Worm (Caenorhabditis elegans) whole organism, late embryonic: Measurements from ENCODE around the gene srx-62.

Experiments
- C08G9.2 ChIP-seq: sonication (generic microtip); optimal IDR thresholded peaks from 2 replicates; lab custom pipeline; 2016; ENCODE audit warnings: mild to moderate bottlenecking, missing genetic modification characterization, moderate library complexity, missing compliant biosample characterization
- C38D4.7 ChIP-seq: fragments of 200-800 bp; sonication (Bioruptor generic); optimal IDR thresholded peaks from 2 replicates; lab custom pipeline; 2018; ENCODE audit warnings: mild to moderate bottlenecking, missing genetic modification characterization, moderate library complexity, missing compliant biosample characterization
- Y22D7AL.16 ChIP-seq: sonication (generic microtip); optimal IDR thresholded peaks from 2 replicates; lab custom pipeline; 2016; ENCODE audit warnings: missing genetic modification characterization, missing compliant biosample characterization
- ahr-1 ChIP-seq: sonication (generic microtip); optimal IDR thresholded peaks from 2 replicates; lab custom pipeline; 2016; ENCODE audit warnings: missing genetic modification characterization, missing compliant biosample characterization
- ama-1 ChIP-seq: fragments of 150-350 bp; optimal IDR thresholded peaks from 2 replicates; lab custom pipeline; 2014
- ceh-14 ChIP-seq: sonication (generic microtip); optimal IDR thresholded peaks from 2 replicates; lab custom pipeline; 2016; ENCODE audit warnings: missing genotype, missing genetic modification characterization, missing compliant biosample characterization
- ceh-18 ChIP-seq: sonication (generic microtip); optimal IDR thresholded peaks from 2 replicates; lab custom pipeline; 2016; ENCODE audit warnings: missing genetic modification characterization, missing compliant biosample characterization
- ceh-19 ChIP-seq: fragments of 200-800 bp; sonication (Bioruptor generic); optimal IDR thresholded peaks from 2 replicates; lab custom pipeline; 2018; ENCODE audit warnings: mild to moderate bottlenecking, missing genetic modification characterization, missing compliant biosample characterization
- ceh-2 ChIP-seq: sonication (generic microtip); optimal IDR thresholded peaks from 2 replicates; lab custom pipeline; 2016; ENCODE audit warnings: missing genotype, missing genetic modification characterization, missing compliant biosample characterization
- ceh-22 ChIP-seq: sonication (generic microtip); optimal IDR thresholded peaks from 2 replicates; lab custom pipeline; 2017; ENCODE audit warnings: missing biosample characterization, missing genetic modification characterization
- ceh-24 ChIP-seq: sonication (generic microtip); optimal IDR thresholded peaks from 2 replicates; lab custom pipeline; 2016; ENCODE audit warnings: mild to moderate bottlenecking, missing genetic modification characterization, missing compliant biosample characterization
- ceh-34 ChIP-seq: sonication (generic microtip); optimal IDR thresholded peaks from 2 replicates; lab custom pipeline; 2016; ENCODE audit warnings: mild to moderate bottlenecking, missing genetic modification characterization, missing compliant biosample characterization
- ceh-45 ChIP-seq: fragments of 200-800 bp; sonication (Bioruptor generic); IDR thresholded peaks from 2 replicates; pipeline ENCODE4 v1.3.6; 2022; ENCODE audit warnings: missing genetic modification reagents, missing genetic modification characterization, missing compliant biosample characterization
- che-1 ChIP-seq: sonication (generic microtip); optimal IDR thresholded peaks from 2 replicates; lab custom pipeline; 2016; ENCODE audit warnings: mild to moderate bottlenecking, missing genetic modification characterization, missing compliant biosample characterization
- dmd-4 ChIP-seq: sonication (generic microtip); optimal IDR thresholded peaks from 2 replicates; lab custom pipeline; 2016; ENCODE audit warnings: borderline replicate concordance, missing genetic modification characterization, missing compliant biosample characterization
- dve-1 ChIP-seq: sonication (generic microtip); optimal IDR thresholded peaks from 2 replicates; lab custom pipeline; 2017; ENCODE audit warnings: antibody characterized with exemption, mild to moderate bottlenecking, missing genetic modification characterization, missing compliant biosample characterization
- elt-2 ChIP-seq: sonication (generic microtip); optimal IDR thresholded peaks from 2 replicates; lab custom pipeline; 2016; ENCODE audit warnings: missing genetic modification reagents, missing genetic modification characterization, missing compliant biosample characterization
- elt-4 ChIP-seq: sonication (generic microtip); optimal IDR thresholded peaks from 2 replicates; lab custom pipeline; 2016; ENCODE audit warnings: missing genetic modification characterization, missing compliant biosample characterization
- fkh-6 ChIP-seq: sonication (generic microtip); optimal IDR thresholded peaks from 2 replicates; lab custom pipeline; 2016; ENCODE audit warnings: missing genetic modification characterization, missing compliant biosample characterization
- gmeb-2 ChIP-seq: sonication (generic microtip); optimal IDR thresholded peaks from 2 replicates; lab custom pipeline; 2016; ENCODE audit warnings: missing genetic modification characterization, inconsistent platforms, missing compliant biosample characterization
- hlh-30 ChIP-seq: sonication (generic microtip); optimal IDR thresholded peaks from 2 replicates; lab custom pipeline; 2017; ENCODE audit warnings: antibody characterized with exemption, missing genetic modification characterization, missing compliant biosample characterization; ENCODE audit not compliant: insufficient read depth
- lim-6 ChIP-seq: sonication (generic microtip); optimal IDR thresholded peaks from 2 replicates; lab custom pipeline; 2016; ENCODE audit warnings: missing genetic modification characterization, missing compliant biosample characterization
- lin-11 ChIP-seq: fragments of 200-800 bp; sonication (Bioruptor generic); optimal IDR thresholded peaks from 2 replicates; lab custom pipeline; 2018; ENCODE audit warnings: mild to moderate bottlenecking, missing genetic modification characterization, missing compliant biosample characterization
- mec-3 ChIP-seq: sonication (generic microtip); optimal IDR thresholded peaks from 2 replicates; lab custom pipeline; 2016; ENCODE audit warnings: borderline replicate concordance, missing genetic modification characterization, missing compliant biosample characterization
- nhr-11 ChIP-seq: fragments of 150-350 bp; optimal IDR thresholded peaks from 2 replicates; lab custom pipeline; 2014; ENCODE audit warnings: missing biosample characterization, missing genetic modification characterization
- nhr-232 ChIP-seq: sonication (generic microtip); optimal IDR thresholded peaks from 2 replicates; lab custom pipeline; 2016; ENCODE audit warnings: missing genetic modification characterization, missing compliant biosample characterization
- npax-4 ChIP-seq: sonication (generic microtip); optimal IDR thresholded peaks from 2 replicates; lab custom pipeline; 2016; ENCODE audit warnings: missing genetic modification characterization, missing compliant biosample characterization
- pag-3 ChIP-seq: sonication (generic microtip); optimal IDR thresholded peaks from 2 replicates; lab custom pipeline; 2016; ENCODE audit warnings: missing compliant biosample characterization, missing genetic modification characterization, borderline replicate concordance
- pax-1 ChIP-seq: fragments of 150-350 bp; optimal IDR thresholded peaks from 2 replicates; lab custom pipeline; 2014; ENCODE audit warnings: missing biosample characterization, missing genetic modification characterization
- pqm-1 ChIP-seq: sonication (generic microtip); optimal IDR thresholded peaks from 2 replicates; lab custom pipeline; 2016; ENCODE audit warnings: missing genetic modification characterization, missing compliant biosample characterization
- ref-2 ChIP-seq: sonication (generic microtip); optimal IDR thresholded peaks from 2 replicates; lab custom pipeline; 2016; ENCODE audit warnings: missing genetic modification characterization, missing compliant biosample characterization
- rnt-1 ChIP-seq: sonication (generic microtip); optimal IDR thresholded peaks from 2 replicates; lab custom pipeline; 2016; ENCODE audit warnings: missing genetic modification characterization, missing compliant biosample characterization
- syd-9 ChIP-seq: sonication (generic microtip); optimal IDR thresholded peaks from 2 replicates; lab custom pipeline; 2016; ENCODE audit warnings: mild to moderate bottlenecking, missing genetic modification characterization, moderate library complexity, missing compliant biosample characterization
- ttx-3 ChIP-seq: sonication (generic microtip); optimal IDR thresholded peaks from 2 replicates; lab custom pipeline; 2016; ENCODE audit warnings: missing genetic modification reagents, missing genetic modification characterization, missing compliant biosample characterization
- unc-86 ChIP-seq: sonication (generic microtip); optimal IDR thresholded peaks from 2 replicates; lab custom pipeline; 2016; ENCODE audit warnings: missing genetic modification characterization, missing compliant biosample characterization
- zip-5 ChIP-seq: sonication (generic microtip); optimal IDR thresholded peaks from 2 replicates; lab custom pipeline; 2016; ENCODE audit warnings: missing genetic modification characterization, missing compliant biosample characterization
- ztf-16 ChIP-seq: sonication (generic microtip); optimal IDR thresholded peaks from 2 replicates; lab custom pipeline; 2017; ENCODE audit warnings: missing genetic modification characterization, missing compliant biosample characterization

The srx-62 gene

ce11 chrV:3989070-3989469 lies 6.7 kb downstream of the srx-62 start, which contains the start of gene nlp-27:
Gene nlp-27, plus strand, starts transcription at chrV:3989378.
- TF ChIP-seq ceh-2 (tag; lab: Kevin White, UChicago) (no peak), ceh-18 (tag; lab: Kevin White, UChicago) (no peak), C38D4.7 (GFP tag; lab: Kevin White, UChicago) (no peak), gmeb-2 (tag; lab: Kevin White, UChicago) (no peak), ahr-1 (tag; lab: Kevin White, UChicago) (no peak), ztf-16 (tag; lab: Kevin White, UChicago) (no peak), rnt-1 (tag; lab: Kevin White, UChicago) (no peak), ceh-14 (tag; lab: Kevin White, UChicago) (no peak), pqm-1 (tag; lab: Kevin White, UChicago) (no peak), npax-4 (tag; lab: Kevin White, UChicago) (no peak), syd-9 (tag; lab: Kevin White, UChicago) (no peak), nhr-11 (no peak), ttx-3 (tag; lab: Kevin White, UChicago) (no peak)

ce11 chrV:3987616-3988015 lies 8.1 kb downstream of the srx-62 start, which contains the start of gene nlp-28:
Gene nlp-28, plus strand, starts transcription at chrV:3987900.
- no peak for TF ChIP-seq C38D4.7 (GFP tag; lab: Kevin White, UChicago)
- no peak for TF ChIP-seq dmd-4 (tag; lab: Kevin White, UChicago)
- TF ChIP-seq ztf-16 (tag; lab: Kevin White, UChicago): no peak
- no peak for TF ChIP-seq unc-86 (tag; lab: Kevin White, UChicago)
- TF ChIP-seq rnt-1 (tag; lab: Kevin White, UChicago): no peak
- no peak for TF ChIP-seq che-1 (tag; lab: Kevin White, UChicago)
- no peak for TF ChIP-seq Y22D7AL.16 (tag; lab: Kevin White, UChicago)
- no peak for TF ChIP-seq fkh-6
- TF ChIP-seq pax-1 (tag; lab: Kevin White, UChicago): no peak
- no peak for TF ChIP-seq ceh-19 (GFP tag; lab: Kevin White, UChicago)
- TF ChIP-seq hlh-30 (tag; lab: Kevin White, UChicago): no peak
- no peak for TF ChIP-seq ceh-24 (tag; lab: Kevin White, UChicago)
- TF ChIP-seq nhr-11: no peak
- no peak for TF ChIP-seq ceh-34
- TF ChIP-seq nhr-232 (tag; lab: Kevin White, UChicago): no peak
- TF ChIP-seq C08G9.2 (tag; lab: Kevin White, UChicago): no peak

ce11 chrV:3985104-3985503 lies 10.6 kb downstream of the srx-62 start:
- TF ChIP-seq elt-4 (tag; lab: Kevin White, UChicago) (no peak), lin-11 (tag; lab: Kevin White, UChicago) (no peak), ama-1 (lab: Kevin White, UChicago) (no peak)

- no peak for TF ChIP-seq lin-11 (tag; lab: Kevin White, UChicago)
- peak; percentile 12 for TF ChIP-seq dve-1 (tag; lab: Kevin White, UChicago)
- TF ChIP-seq, all 69 proteins: peak for 1
Measured at ce11 chrV:3984178-3984577, 11.6 kb downstream of the srx-62 start, which contains the start of gene nlp-29. Gene nlp-29, plus strand, starts transcription at chrV:3984425.

- TF ChIP-seq ref-2 (tag; lab: Kevin White, UChicago) (no peak), lin-11 (tag; lab: Kevin White, UChicago) (no peak), unc-86 (tag; lab: Kevin White, UChicago) (no peak), mec-3 (no peak), pag-3 (tag; lab: Kevin White, UChicago) (no peak), lim-6 (tag; lab: Kevin White, UChicago) (no peak), zip-5 (tag; lab: Kevin White, UChicago) (no peak), elt-2 (no peak), ceh-22 (no peak), ceh-45 (GFP tag; lab: Robert Waterston, UW) (no peak)
Measured at ce11 chrV:3981680-3982079, 14.1 kb downstream of the srx-62 start, which contains the start of gene nlp-30. Gene nlp-30, plus strand, starts transcription at chrV:3981980.
